Worm (Caenorhabditis elegans): ENCODE measurements around the gene Y71H2B.8.

DNA sequence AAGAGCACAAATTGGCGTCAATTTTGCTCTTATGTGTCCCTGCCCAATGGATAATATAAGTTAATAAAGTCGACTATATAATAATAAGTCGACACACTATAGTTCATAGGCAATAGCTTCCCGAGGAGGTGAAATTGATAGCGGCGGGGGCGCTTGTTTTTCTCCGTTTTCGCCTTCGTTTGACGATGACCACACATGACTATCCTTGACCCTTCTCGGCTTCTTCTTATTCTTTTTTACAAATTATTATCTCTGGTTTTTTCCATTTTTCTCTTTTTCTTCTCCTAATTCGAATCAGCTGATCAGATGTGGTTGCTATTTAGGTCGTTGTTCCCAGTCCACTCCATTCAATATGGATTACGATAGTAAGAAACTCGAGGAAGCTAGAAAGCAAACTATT is 49.6 kb downstream of the Y71H2B.8 start, which contains the start of gene acbp-8:
- no peak for TF ChIP-seq nhr-10 (tag; optimal IDR thresholded peaks at IDR 0.05)
- TF ChIP-seq elt-1 (tag; optimal IDR thresholded peaks at IDR 0.05): no peak
- peak; percentile 9 for TF ChIP-seq nhr-21 (tag; optimal IDR thresholded peaks at IDR 0.05)
- TF ChIP-seq unc-39 (tag; optimal IDR thresholded peaks at IDR 0.05): no peak
- no peak for TF ChIP-seq lin-11 (tag; optimal IDR thresholded peaks at IDR 0.05)
- no peak for TF ChIP-seq fos-1 (tag; optimal IDR thresholded peaks at IDR 0.05)
- TF ChIP-seq blmp-1 (tag; optimal IDR thresholded peaks at IDR 0.05; ENCODE audit: insufficient read depth): peak; percentile 19
- no peak for TF ChIP-seq mdl-1 (tag; optimal IDR thresholded peaks at IDR 0.05)
- TF ChIP-seq lsy-2 (tag; optimal IDR thresholded peaks at IDR 0.05): no peak
